Fruit fly (Drosophila melanogaster) whole organism, embryonic: Measurements from ENCODE around the gene Tsp97E.

Experiments
- BtbVII ChIP-seq: fragments of 200-800 bp; sonication (Bioruptor generic); optimal IDR thresholded peaks from 3 replicates; lab custom pipeline; 2017; ENCODE audit warnings: missing biosample characterization, mild to moderate bottlenecking, missing genetic modification characterization
- CG10267 ChIP-seq: fragments of 200-800 bp; sonication (Bioruptor generic); optimal IDR thresholded peaks from 2 replicates; lab custom pipeline; 2018; ENCODE audit warnings: missing biosample characterization, mild to moderate bottlenecking, missing genetic modification characterization, moderate library complexity
- CG10654 ChIP-seq: fragments of 200-800 bp; sonication (Bioruptor generic); optimal IDR thresholded peaks from 2 replicates; lab custom pipeline; 2016; ENCODE audit warnings: missing biosample characterization, missing genetic modification characterization
- CG11695 ChIP-seq: fragments of 200-800 bp; sonication (Bioruptor generic); IDR thresholded peaks from 3 replicates; pipeline ENCODE4 v1.3.6; 2022; ENCODE audit warnings: missing biosample characterization, missing genetic modification characterization
- CG12219 ChIP-seq: fragments of 200-800 bp; sonication (Bioruptor generic); optimal IDR thresholded peaks from 3 replicates; lab custom pipeline; 2018; ENCODE audit warnings: missing biosample characterization, mild to moderate bottlenecking, missing genetic modification characterization
- CG14014 ChIP-seq: fragments of 200-800 bp; sonication (Bioruptor generic); IDR thresholded peaks from 2 replicates; pipeline ENCODE4 v1.3.6; 2022; ENCODE audit warnings: missing biosample characterization, missing genetic modification characterization
- CG1792 ChIP-seq: fragments of 200-800 bp; sonication (Bioruptor generic); optimal IDR thresholded peaks from 2 replicates; lab custom pipeline; 2016; ENCODE audit warnings: missing biosample characterization, missing genetic modification characterization
- CG18262 ChIP-seq: fragments of 200-800 bp; optimal IDR thresholded peaks from 3 replicates; lab custom pipeline; 2019; ENCODE audit warnings: missing biosample characterization, mild to moderate bottlenecking, missing genetic modification characterization, moderate library complexity
- CG18764 ChIP-seq: fragments of 200-800 bp; sonication (Bioruptor generic); optimal IDR thresholded peaks from 3 replicates; lab custom pipeline; 2016; ENCODE audit warnings: missing biosample characterization, missing genetic modification characterization
- CG2202 ChIP-seq: fragments of 200-800 bp; sonication (Bioruptor generic); optimal IDR thresholded peaks from 2 replicates; lab custom pipeline; 2018; ENCODE audit warnings: missing biosample characterization, mild to moderate bottlenecking, missing genetic modification characterization
- CG33213 ChIP-seq: fragments of 200-800 bp; sonication (Bioruptor generic); optimal IDR thresholded peaks from 3 replicates; lab custom pipeline; 2016; ENCODE audit warnings: missing biosample characterization, missing genetic modification characterization
- CG33557 ChIP-seq: fragments of 200-800 bp; sonication (Bioruptor generic); optimal IDR thresholded peaks from 2 replicates; lab custom pipeline; 2019; ENCODE audit warnings: missing biosample characterization, mild to moderate bottlenecking, missing genetic modification characterization, moderate library complexity
- CG42726 ChIP-seq: fragments of 200-800 bp; sonication (Bioruptor generic); IDR thresholded peaks from 2 replicates; pipeline ENCODE4 v1.3.6; 2022; ENCODE audit warnings: missing biosample characterization, missing genetic modification characterization; ENCODE audit not compliant: partially characterized antibody
- CG7745 ChIP-seq: fragments of 200-800 bp; sonication (Bioruptor generic); optimal IDR thresholded peaks from 2 replicates; lab custom pipeline; 2018; ENCODE audit warnings: missing biosample characterization, mild to moderate bottlenecking, missing genetic modification characterization, moderate library complexity
- CG7928 ChIP-seq: fragments of 200-800 bp; sonication (Bioruptor generic); optimal IDR thresholded peaks from 2 replicates; lab custom pipeline; 2017; ENCODE audit warnings: missing biosample characterization, mild to moderate bottlenecking, missing genetic modification characterization
- CG7987 ChIP-seq: fragments of 200-800 bp; sonication (Bioruptor generic); optimal IDR thresholded peaks from 2 replicates; lab custom pipeline; 2018; ENCODE audit warnings: missing biosample characterization, mild to moderate bottlenecking, missing genetic modification characterization, moderate library complexity
- CG9797 ChIP-seq: fragments of 200-800 bp; sonication (Bioruptor generic); optimal IDR thresholded peaks from 3 replicates; lab custom pipeline; 2018; ENCODE audit warnings: missing biosample characterization, mild to moderate bottlenecking, missing genetic modification characterization
- CoRest ChIP-seq: fragments of 200-800 bp; sonication (Bioruptor generic); optimal IDR thresholded peaks from 3 replicates; lab custom pipeline; 2018; ENCODE audit warnings: missing biosample characterization, mild to moderate bottlenecking, missing genetic modification characterization, moderate library complexity
- D ChIP-seq, 2 experiments: fragments of 200-800 bp in 1 of 2; fragments of >200 bp in 1 of 2; sonication (Bioruptor generic) in 1 of 2; optimal IDR thresholded peaks; 2 replicates in 1 of 2; 3 replicates in 1 of 2; lab custom pipeline; 2017; ENCODE audit warnings: mild to moderate bottlenecking in 1 of 2, missing biosample characterization in 1 of 2, missing genetic modification characterization in 1 of 2, missing genetic modification reagents in 1 of 2
- D19B ChIP-seq: fragments of 200-800 bp; sonication (Bioruptor generic); optimal IDR thresholded peaks from 2 replicates; lab custom pipeline; 2017; ENCODE audit warnings: missing biosample characterization, mild to moderate bottlenecking, missing genetic modification characterization
- Dbx ChIP-seq: fragments of 200-800 bp; sonication (Bioruptor generic); IDR thresholded peaks from 3 replicates; pipeline ENCODE4 v1.3.6; 2022; ENCODE audit warnings: missing biosample characterization, missing genetic modification characterization
- Eip74EF ChIP-seq, 2 experiments: fragments of 200-800 bp in 1 of 2; fragments of >200 bp in 1 of 2; sonication (Bioruptor generic) in 1 of 2; optimal IDR thresholded peaks; 2 replicates each; lab custom pipeline; 2017 to 2019; ENCODE audit warnings: missing biosample characterization in 2 of 2, missing genetic modification characterization in 2 of 2, mild to moderate bottlenecking in 1 of 2, moderate library complexity in 1 of 2
- H15 ChIP-seq: fragments of 200-800 bp; sonication (Bioruptor generic); IDR thresholded peaks from 3 replicates; pipeline ENCODE4 v1.3.6; 2022; ENCODE audit warnings: missing biosample characterization, missing genetic modification characterization
- HLH4C ChIP-seq: fragments of 200-800 bp; sonication (Bioruptor generic); IDR thresholded peaks from 3 replicates; pipeline ENCODE4 v1.3.6; 2022; ENCODE audit warnings: missing biosample characterization, missing genetic modification characterization; ENCODE audit not compliant: partially characterized antibody
- Max ChIP-seq: fragments of 200-800 bp; sonication (Bioruptor generic); optimal IDR thresholded peaks from 2 replicates; lab custom pipeline; 2016; ENCODE audit warnings: missing biosample characterization, mild to moderate bottlenecking, missing genetic modification characterization
- NK7.1 ChIP-seq: fragments of 200-800 bp; sonication (Bioruptor generic); optimal IDR thresholded peaks from 3 replicates; lab custom pipeline; 2016; ENCODE audit warnings: missing biosample characterization, missing genetic modification characterization
- Rx ChIP-seq: fragments of 200-800 bp; sonication (Bioruptor generic); IDR thresholded peaks from 2 replicates; pipeline ENCODE4 v1.3.6; 2022; ENCODE audit warnings: missing biosample characterization, missing genetic modification characterization
- Side ChIP-seq: fragments of 200-800 bp; sonication (Bioruptor generic); optimal IDR thresholded peaks from 2 replicates; lab custom pipeline; 2016; ENCODE audit warnings: missing biosample characterization, missing genetic modification characterization
- Sry-δ ChIP-seq: fragments of 200-800 bp; sonication (Bioruptor generic); optimal IDR thresholded peaks from 2 replicates; lab custom pipeline; 2016; ENCODE audit warnings: missing biosample characterization, missing genetic modification characterization
- Trl ChIP-seq, 3 experiments: fragments of >200 bp in 2 of 3; fragments of 200-800 bp in 1 of 3; sonication (Bioruptor generic) in 1 of 3; optimal IDR thresholded peaks; 2 replicates in 1 of 3; 3 replicates in 2 of 3; lab custom pipeline; 2016 to 2017; ENCODE audit warnings: missing biosample characterization in 1 of 3, missing genetic modification characterization in 1 of 3
- chinmo ChIP-seq: fragments of 200-800 bp; sonication (Bioruptor generic); IDR thresholded peaks from 4 replicates; pipeline ENCODE4 v1.3.6; 2022; ENCODE audit warnings: missing biosample characterization, missing genetic modification characterization; ENCODE audit not compliant: partially characterized antibody
- cwo ChIP-seq: fragments of 200-800 bp; sonication (Bioruptor generic); optimal IDR thresholded peaks from 3 replicates; lab custom pipeline; 2017; ENCODE audit warnings: missing biosample characterization, missing genetic modification characterization, mild to moderate bottlenecking, moderate library complexity, missing genetic modification reagents
- dm ChIP-seq: fragments of 200-800 bp; sonication (Bioruptor generic); optimal IDR thresholded peaks from 3 replicates; lab custom pipeline; 2016; ENCODE audit warnings: missing biosample characterization, missing genetic modification characterization
- dysf ChIP-seq: fragments of 200-800 bp; sonication (Bioruptor generic); IDR thresholded peaks from 3 replicates; pipeline ENCODE4 v1.3.6; 2022; ENCODE audit warnings: missing biosample characterization, missing genetic modification characterization
- emc ChIP-seq: fragments of 200-800 bp; sonication (Bioruptor generic); optimal IDR thresholded peaks from 2 replicates; lab custom pipeline; 2016; ENCODE audit warnings: missing biosample characterization, missing genetic modification characterization
- fd102C ChIP-seq: fragments of 200-800 bp; sonication (Bioruptor generic); optimal IDR thresholded peaks from 2 replicates; lab custom pipeline; 2018; ENCODE audit warnings: missing biosample characterization, mild to moderate bottlenecking, missing genetic modification characterization, moderate library complexity
- gcm2 ChIP-seq: fragments of 200-800 bp; sonication (Bioruptor generic); optimal IDR thresholded peaks from 2 replicates; lab custom pipeline; 2016; ENCODE audit warnings: missing biosample characterization, missing genetic modification characterization
- lab ChIP-seq: fragments of 200-800 bp; sonication (Bioruptor generic); optimal IDR thresholded peaks from 3 replicates; lab custom pipeline; 2017; ENCODE audit warnings: missing biosample characterization, missing genetic modification characterization, mild to moderate bottlenecking, moderate library complexity, missing genetic modification reagents
- lbe ChIP-seq: fragments of 200-800 bp; sonication (Bioruptor generic); optimal IDR thresholded peaks from 2 replicates; lab custom pipeline; 2016; ENCODE audit warnings: missing biosample characterization, mild to moderate bottlenecking, missing genetic modification characterization
- onecut ChIP-seq: fragments of 200-800 bp; sonication (Bioruptor generic); IDR thresholded peaks from 2 replicates; pipeline ENCODE4 v1.3.6; 2022; ENCODE audit warnings: missing biosample characterization, missing genetic modification characterization
- pb ChIP-seq: fragments of 200-800 bp; sonication (Bioruptor generic); optimal IDR thresholded peaks from 3 replicates; lab custom pipeline; 2016; ENCODE audit warnings: missing biosample characterization, missing genetic modification characterization
- seq ChIP-seq: fragments of 200-800 bp; sonication (Bioruptor generic); IDR thresholded peaks from 2 replicates; pipeline ENCODE4 v1.3.6; 2022; ENCODE audit warnings: missing biosample characterization, missing genetic modification characterization
- sisA ChIP-seq: fragments of 200-800 bp; sonication (Bioruptor generic); IDR thresholded peaks from 2 replicates; pipeline ENCODE4 v1.3.6; 2022; ENCODE audit warnings: missing biosample characterization, missing genetic modification characterization
- ssp ChIP-seq: fragments of 200-800 bp; sonication (Bioruptor generic); IDR thresholded peaks from 2 replicates; pipeline ENCODE4 v1.3.6; 2022; ENCODE audit warnings: missing biosample characterization, missing genetic modification characterization
- tgo ChIP-seq: fragments of 200-800 bp; sonication (Bioruptor generic); IDR thresholded peaks from 3 replicates; pipeline ENCODE4 v1.3.6; 2022; ENCODE audit warnings: missing biosample characterization, missing genetic modification characterization
- toy ChIP-seq: fragments of 200-800 bp; sonication (Bioruptor generic); IDR thresholded peaks from 2 replicates; pipeline ENCODE4 v1.3.6; 2022; ENCODE audit warnings: missing biosample characterization, missing genetic modification characterization
- trem ChIP-seq: fragments of 200-800 bp; optimal IDR thresholded peaks from 3 replicates; lab custom pipeline; 2019; ENCODE audit warnings: missing biosample characterization, mild to moderate bottlenecking, missing genetic modification characterization, moderate library complexity
- twi ChIP-seq: fragments of 200-800 bp; optimal IDR thresholded peaks from 2 replicates; lab custom pipeline; 2019; ENCODE audit warnings: missing biosample characterization, mild to moderate bottlenecking, missing genetic modification characterization, moderate library complexity

Tsp97E gene

DNA sequence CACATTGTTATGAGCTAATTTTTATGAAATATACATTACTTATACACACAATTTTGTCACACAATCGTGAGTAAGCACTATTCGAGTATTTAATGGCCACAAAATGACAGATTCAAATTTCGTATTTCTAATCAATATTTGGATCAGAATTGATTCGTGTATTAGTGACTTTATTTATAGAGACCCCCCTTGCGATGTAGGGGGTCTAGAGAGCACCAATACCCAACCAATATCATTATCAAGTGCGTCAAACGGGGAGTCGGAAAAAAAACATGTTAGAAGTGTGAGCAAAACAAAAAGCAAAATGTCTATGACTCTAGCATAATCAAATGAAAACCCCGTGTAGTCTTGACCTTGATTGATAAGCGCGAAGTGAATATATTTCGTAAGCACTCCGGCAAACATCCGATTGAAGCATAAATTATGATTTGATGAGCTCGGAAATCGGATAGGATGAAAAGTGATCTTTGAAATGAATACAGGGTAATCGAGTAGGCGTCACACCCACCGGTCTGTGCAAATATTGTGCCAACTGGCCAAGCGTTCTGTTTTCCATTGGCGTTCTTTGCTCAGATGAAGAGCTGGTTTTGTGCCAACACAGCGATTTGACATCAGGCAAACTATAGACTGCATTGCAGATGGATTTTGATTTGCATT, 12.3 kb downstream of the Tsp97E start (continued):
- TF ChIP-seq gcm2 (GFP tag; lab: Kevin White, UChicago): no peak
- no peak for TF ChIP-seq ssp (GFP tag; lab: Robert Waterston, UW)
- peak; percentile 20 for TF ChIP-seq CG7987 (GFP tag; lab: Kevin White, UChicago)
- TF ChIP-seq CG12219: no peak
- no peak for TF ChIP-seq dysf
- TF ChIP-seq D19B (GFP tag; lab: Kevin White, UChicago): peak; percentile 92
- no peak for TF ChIP-seq emc (GFP tag; lab: Kevin White, UChicago)
- TF ChIP-seq CG10654: no peak
- no peak for TF ChIP-seq Eip74EF (GFP tag; optimal IDR thresholded peaks at IDR 0.05; lab: Kevin White, UChicago)
- TF ChIP-seq CG7745 (tag; lab: Kevin White, UChicago): no peak
- no peak for TF ChIP-seq Rx
- TF ChIP-seq lab: peak; percentile 63
- TF ChIP-seq CG33557 (GFP tag; lab: Kevin White, UChicago): no peak
- TF ChIP-seq chinmo (GFP tag; lab: Robert Waterston, UW): peak; percentile 72; the same call in 2 of the 4 replicates
- TF ChIP-seq Dbx (GFP tag; lab: Robert Waterston, UW): peak; percentile 36; the same call in 1 of the 3 replicates
- no peak for TF ChIP-seq CG33213 (GFP tag; lab: Kevin White, UChicago)
- no peak for TF ChIP-seq CG7928 (GFP tag; lab: Kevin White, UChicago)
- TF ChIP-seq tgo (GFP tag; lab: Robert Waterston, UW): no peak
- TF ChIP-seq onecut: no peak
- TF ChIP-seq fd102C: no peak
- TF ChIP-seq toy (GFP tag; lab: Robert Waterston, UW): no peak
- no peak for TF ChIP-seq CG18262 (tag; lab: Kevin White, UChicago)
- no peak for TF ChIP-seq trem
- no peak for TF ChIP-seq twi (tag; lab: Kevin White, UChicago)
- peak; percentile 2 for TF ChIP-seq CG1792
- TF ChIP-seq lbe: no peak
- no peak for TF ChIP-seq D (optimal IDR thresholded peaks at IDR 0.05; lab: Kevin White, UChicago)
- no peak for TF ChIP-seq D (GFP tag; optimal IDR thresholded peaks at IDR 0.05; lab: Kevin White, UChicago)
- no peak for TF ChIP-seq CG9797 (GFP tag; lab: Kevin White, UChicago)
- TF ChIP-seq dm (GFP tag; lab: Kevin White, UChicago): no peak
- no peak for TF ChIP-seq Max
- TF ChIP-seq CG11695 (GFP tag; lab: Robert Waterston, UW): no peak
- TF ChIP-seq Sry-δ (GFP tag; lab: Kevin White, UChicago): peak; percentile 13
- TF ChIP-seq CoRest: peak; percentile 21
- TF ChIP-seq CG10267 (tag; lab: Kevin White, UChicago): no peak
- peak; percentile 74 for TF ChIP-seq cwo (GFP tag; lab: Kevin White, UChicago)
- TF ChIP-seq CG14014 (GFP tag; lab: Robert Waterston, UW): 0 out of 2 replicates have a peak, but pooled peaks have one; percentile 16
- no peak for TF ChIP-seq H15 (GFP tag; lab: Robert Waterston, UW)
- TF ChIP-seq sisA (GFP tag; lab: Robert Waterston, UW): no peak
- TF ChIP-seq Side (GFP tag; lab: Kevin White, UChicago): no peak
- TF ChIP-seq seq (GFP tag; lab: Robert Waterston, UW): no peak
- TF ChIP-seq NK7.1 (GFP tag; lab: Kevin White, UChicago): no peak
- no peak for TF ChIP-seq CG42726
- no peak for TF ChIP-seq CG2202 (tag; lab: Kevin White, UChicago)
- TF ChIP-seq HLH4C (GFP tag; lab: Robert Waterston, UW): no peak
- peak; percentile 43 for TF ChIP-seq BtbVII
- no peak for TF ChIP-seq pb (GFP tag; lab: Kevin White, UChicago)
- TF ChIP-seq CG18764 (GFP tag; lab: Kevin White, UChicago): no peak
- TF ChIP-seq Trl (optimal IDR thresholded peaks at IDR 0.05; lab: Kevin White, UChicago): no peak
- no peak for TF ChIP-seq Trl (GFP tag; optimal IDR thresholded peaks at IDR 0.05; lab: Kevin White, UChicago)
